Worm (Caenorhabditis elegans) whole organism, L2 larva: ENCODE results near the gene F08D12.15.

ENCODE experiments used
- ZK546.5 ChIP-seq: sonication (generic microtip); optimal IDR thresholded peaks from 2 replicates; lab custom pipeline; 2017; ENCODE audit warnings: missing biosample characterization, missing genetic modification characterization
- aly-2 ChIP-seq: fragments of 150-350 bp; optimal IDR thresholded peaks from 2 replicates; lab custom pipeline; 2014; ENCODE audit warnings: missing biosample characterization, missing genetic modification characterization
- blmp-1 ChIP-seq: sonication (generic microtip); optimal IDR thresholded peaks from 2 replicates; lab custom pipeline; 2017; ENCODE audit warnings: missing genetic modification characterization, mild to moderate bottlenecking, missing compliant biosample characterization, antibody characterized with exemption, moderate library complexity; ENCODE audit not compliant: insufficient read depth
- ceh-16 ChIP-seq: fragments of 150-350 bp; optimal IDR thresholded peaks from 2 replicates; lab custom pipeline; 2014; ENCODE audit warnings: missing biosample characterization, missing genetic modification characterization
- elt-3 ChIP-seq: sonication (generic microtip); optimal IDR thresholded peaks from 2 replicates; lab custom pipeline; 2017; ENCODE audit warnings: missing biosample characterization, missing genetic modification characterization
- mdl-1 ChIP-seq, 2 experiments: fragments of 150-350 bp in 1 of 2; sonication (generic microtip) in 1 of 2; optimal IDR thresholded peaks; 2 replicates each; lab custom pipeline; 2017; ENCODE audit warnings: missing biosample characterization in 2 of 2, missing genetic modification characterization in 2 of 2
- nhr-237 ChIP-seq: fragments of 150-350 bp; optimal IDR thresholded peaks from 2 replicates; lab custom pipeline; 2014; ENCODE audit warnings: missing biosample characterization, missing genetic modification characterization
- nhr-25 ChIP-seq: fragments of 150-350 bp; sonication (generic microtip); optimal IDR thresholded peaks from 3 replicates; lab custom pipeline; 2014; ENCODE audit warnings: missing biosample characterization, missing genetic modification characterization
- sma-9 ChIP-seq, 2 experiments: fragments of 150-350 bp in 1 of 2; sonication (generic microtip) in 1 of 2; optimal IDR thresholded peaks; 2 replicates each; lab custom pipeline; 2014 to 2016; ENCODE audit warnings: missing genetic modification characterization in 2 of 2, mild to moderate bottlenecking in 1 of 2, missing biosample characterization in 1 of 2, missing compliant biosample characterization in 1 of 2, missing genetic modification reagents in 1 of 2, moderate library complexity in 1 of 2
- unc-55 ChIP-seq: fragments of 150-350 bp; sonication (generic microtip); optimal IDR thresholded peaks from 3 replicates; lab custom pipeline; 2014; ENCODE audit warnings: missing biosample characterization, missing genetic modification reagents, missing genetic modification characterization

DNA sequence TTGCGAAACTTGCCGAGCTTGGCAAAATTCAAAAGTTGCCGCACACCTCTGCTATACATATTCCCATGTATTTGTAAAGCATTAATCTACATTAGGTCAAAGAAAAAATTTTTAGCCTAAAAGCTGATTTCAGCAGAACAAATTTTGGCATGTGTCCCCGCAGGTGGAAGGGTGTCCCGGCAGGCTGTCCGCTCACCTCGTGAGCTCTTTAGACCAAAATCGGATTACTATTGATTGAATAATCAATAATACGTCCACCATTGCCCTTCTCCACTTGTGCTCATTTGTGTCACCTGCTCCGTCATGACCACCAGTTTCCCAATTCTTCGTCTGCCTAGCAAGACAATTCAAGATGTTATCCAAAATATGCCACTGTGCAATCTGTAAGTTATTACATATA lies 8.0 kb upstream of the F08D12.15 start, which contains the start of gene fbxb-107:
- TF ChIP-seq nhr-237 (tag; lab: Kevin White, UChicago) (no peak), aly-2 (tag; lab: Kevin White, UChicago) (no peak), nhr-25 (tag; lab: Kevin White, UChicago) (no peak), elt-3 (tag; lab: Kevin White, UChicago) (no peak), mdl-1 (tag; optimal IDR thresholded peaks at IDR 0.05; lab: Kevin White, UChicago) (no peak), sma-9 (GFP tag; optimal IDR thresholded peaks at IDR 0.05; lab: Kevin White, UChicago) (no peak), sma-9 (tag; optimal IDR thresholded peaks at IDR 0.05; lab: Kevin White, UChicago) (no peak), blmp-1 (no peak), unc-55 (GFP tag; lab: Kevin White, UChicago) (no peak), ceh-16 (no peak), ZK546.5 (tag; lab: Kevin White, UChicago) (no peak)
